Fruit fly (Drosophila melanogaster) whole organism, wandering third instar larva: Measurements from ENCODE around the gene CG15249.

Experiments
- Abd-B ChIP-seq: fragments of >200 bp; optimal IDR thresholded peaks from 2 replicates; lab custom pipeline; 2017; ENCODE audit warnings: missing biosample characterization, missing genetic modification characterization
- CG32264 ChIP-seq: fragments of 200-800 bp; sonication (Bioruptor generic); optimal IDR thresholded peaks from 2 replicates; lab custom pipeline; 2016; ENCODE audit warnings: missing biosample characterization, missing genetic modification characterization
- CG9705 ChIP-seq: fragments of 200-800 bp; sonication (Bioruptor generic); optimal IDR thresholded peaks from 2 replicates; lab custom pipeline; 2018; ENCODE audit warnings: missing biosample characterization, mild to moderate bottlenecking, missing genetic modification characterization
- CrebA ChIP-seq: fragments of 200-800 bp; sonication (Bioruptor generic); optimal IDR thresholded peaks from 2 replicates; lab custom pipeline; 2016; ENCODE audit warnings: missing biosample characterization, mild to moderate bottlenecking, missing genetic modification characterization, borderline replicate concordance
- Dif ChIP-seq: fragments of 200-275, 200-300 bp; sonication (Bioruptor generic); optimal IDR thresholded peaks from 2 replicates; lab custom pipeline; 2018; ENCODE audit warnings: missing biosample characterization, missing genetic modification characterization; ENCODE audit not compliant: partially characterized antibody
- GATAd ChIP-seq: sonication (Bioruptor generic); optimal IDR thresholded peaks from 2 replicates; lab custom pipeline; 2016; ENCODE audit warnings: missing biosample characterization, missing genetic modification characterization
- HLH106 ChIP-seq: fragments of 200-800 bp; optimal IDR thresholded peaks from 3 replicates; lab custom pipeline; 2019; ENCODE audit warnings: missing biosample characterization, mild to moderate bottlenecking, missing genetic modification characterization, moderate library complexity
- Hnf4 ChIP-seq: fragments of 200-800 bp; sonication (Bioruptor generic); optimal IDR thresholded peaks from 2 replicates; lab custom pipeline; 2016; ENCODE audit warnings: missing biosample characterization, mild to moderate bottlenecking, missing genetic modification characterization
- Hr78 ChIP-seq: fragments of >200 bp; optimal IDR thresholded peaks from 2 replicates; lab custom pipeline; 2017; ENCODE audit warnings: missing biosample characterization, missing genetic modification characterization
- Hr83 ChIP-seq: fragments of 200-300 bp; sonication (Bioruptor generic); optimal IDR thresholded peaks from 2 replicates; lab custom pipeline; 2016; ENCODE audit warnings: missing biosample characterization, mild to moderate bottlenecking, missing genetic modification characterization, moderate library complexity; ENCODE audit not compliant: poor library complexity, severe bottlenecking
- Jra ChIP-seq: sonication (Bioruptor generic); optimal IDR thresholded peaks from 2 replicates; lab custom pipeline; 2016; ENCODE audit warnings: missing biosample characterization, missing genetic modification characterization
- Mio ChIP-seq: sonication (Bioruptor generic); optimal IDR thresholded peaks from 2 replicates; lab custom pipeline; 2016; ENCODE audit warnings: missing biosample characterization, missing genetic modification characterization
- Myc ChIP-seq: fragments of >200 bp; optimal IDR thresholded peaks from 2 replicates; lab custom pipeline; 2017
- N ChIP-seq: fragments of >200 bp; optimal IDR thresholded peaks from 2 replicates; lab custom pipeline; 2018; ENCODE audit warnings: missing biosample characterization, missing external identifiers, missing genetic modification characterization
- OdsH ChIP-seq: fragments of 200-800 bp; sonication (Bioruptor generic); optimal IDR thresholded peaks from 2 replicates; lab custom pipeline; 2016; ENCODE audit warnings: missing biosample characterization, mild to moderate bottlenecking, missing genetic modification characterization
- Rel ChIP-seq, 2 experiments: fragments of 200-800 bp; sonication (Bioruptor generic) in 1 of 2; optimal IDR thresholded peaks; 2 replicates in 1 of 2; 3 replicates in 1 of 2; lab custom pipeline; 2016 to 2019; ENCODE audit warnings: mild to moderate bottlenecking in 2 of 2, missing biosample characterization in 2 of 2, missing genetic modification characterization in 2 of 2, moderate library complexity in 1 of 2
- Sp1 ChIP-seq: fragments of 200-800 bp; sonication (Bioruptor generic); optimal IDR thresholded peaks from 3 replicates; lab custom pipeline; 2019; ENCODE audit warnings: missing biosample characterization, mild to moderate bottlenecking, missing genetic modification characterization, moderate library complexity
- Vsx2 ChIP-seq: fragments of 200-300, 225-300 bp; sonication (Bioruptor generic); optimal IDR thresholded peaks from 2 replicates; lab custom pipeline; 2018; ENCODE audit warnings: missing biosample characterization, missing genetic modification characterization; ENCODE audit not compliant: partially characterized antibody
- br ChIP-seq: fragments of 200-800 bp; sonication (Bioruptor generic); optimal IDR thresholded peaks from 2 replicates; lab custom pipeline; 2016; ENCODE audit warnings: missing biosample characterization, missing genetic modification characterization
- brk ChIP-seq: fragments of 200-800 bp; sonication (Bioruptor generic); optimal IDR thresholded peaks from 2 replicates; lab custom pipeline; 2016; ENCODE audit warnings: missing biosample characterization, mild to moderate bottlenecking, missing genetic modification characterization
- dl ChIP-seq, 2 experiments: fragments of 175-275, 200-275 bp in 1 of 2; fragments of 200-275 bp in 1 of 2; sonication (Bioruptor generic); optimal IDR thresholded peaks; lab custom pipeline; 2018; ENCODE audit warnings: mild to moderate bottlenecking in 2 of 2, missing biosample characterization in 2 of 2, missing genetic modification characterization in 2 of 2, moderate library complexity in 2 of 2; ENCODE audit not compliant: partially characterized antibody in 2 of 2, insufficient read depth in 1 of 2
- dmrt93B ChIP-seq: fragments of 200-800 bp; sonication (Bioruptor generic); optimal IDR thresholded peaks from 2 replicates; lab custom pipeline; 2018; ENCODE audit warnings: missing biosample characterization, mild to moderate bottlenecking, missing genetic modification characterization
- dsf ChIP-seq: sonication (Bioruptor generic); optimal IDR thresholded peaks from 2 replicates; lab custom pipeline; 2016; ENCODE audit warnings: missing biosample characterization, missing genetic modification characterization, borderline replicate concordance
- ey ChIP-seq: fragments of 200-800 bp; sonication (Bioruptor generic); optimal IDR thresholded peaks from 2 replicates; lab custom pipeline; 2016; ENCODE audit warnings: missing biosample characterization, missing genetic modification characterization
- foxo ChIP-seq, 2 experiments: fragments of 200-800 bp; sonication (Bioruptor generic); optimal IDR thresholded peaks; 2 replicates in 1 of 2; 3 replicates in 1 of 2; lab custom pipeline; 2016 to 2017; ENCODE audit warnings: missing biosample characterization in 2 of 2, missing genetic modification characterization in 2 of 2
- fru ChIP-seq: fragments of 200-800 bp; sonication (Bioruptor generic); optimal IDR thresholded peaks from 3 replicates; lab custom pipeline; 2016; ENCODE audit warnings: missing biosample characterization, mild to moderate bottlenecking, missing genetic modification characterization
- h ChIP-seq: fragments of 200-800 bp; sonication (Bioruptor generic); optimal IDR thresholded peaks from 3 replicates; lab custom pipeline; 2016; ENCODE audit warnings: missing biosample characterization, mild to moderate bottlenecking, missing genetic modification characterization
- jim ChIP-seq: fragments of 175-275, 200-325 bp; sonication (Bioruptor generic); optimal IDR thresholded peaks from 2 replicates; lab custom pipeline; 2016; ENCODE audit warnings: missing biosample characterization, mild to moderate bottlenecking, missing genetic modification characterization
- pan ChIP-seq: fragments of >200 bp; optimal IDR thresholded peaks from 2 replicates; lab custom pipeline; 2017
- psq ChIP-seq: fragments of 200-800 bp; sonication (Bioruptor generic); optimal IDR thresholded peaks from 3 replicates; lab custom pipeline; 2017; ENCODE audit warnings: missing biosample characterization, mild to moderate bottlenecking, missing genetic modification characterization, moderate library complexity
- rgr ChIP-seq: fragments of 200-800 bp; sonication (Bioruptor generic); optimal IDR thresholded peaks from 3 replicates; lab custom pipeline; 2016; ENCODE audit warnings: missing biosample characterization, mild to moderate bottlenecking, missing genetic modification characterization
- sage ChIP-seq: fragments of 200-800 bp; sonication (Bioruptor generic); optimal IDR thresholded peaks from 2 replicates; lab custom pipeline; 2016; ENCODE audit warnings: missing biosample characterization, mild to moderate bottlenecking, missing genetic modification characterization
- sv ChIP-seq: fragments of 200-800 bp; sonication (Bioruptor generic); optimal IDR thresholded peaks from 3 replicates; lab custom pipeline; 2016; ENCODE audit warnings: missing biosample characterization, missing genetic modification characterization
- tai ChIP-seq: sonication (Bioruptor generic); optimal IDR thresholded peaks from 2 replicates; lab custom pipeline; 2016; ENCODE audit warnings: missing biosample characterization, missing genetic modification characterization
- usp ChIP-seq: fragments of >200 bp; optimal IDR thresholded peaks from 2 replicates; lab custom pipeline; 2017; ENCODE audit warnings: missing biosample characterization, missing genetic modification characterization
- woc ChIP-seq: sonication (Bioruptor generic); optimal IDR thresholded peaks from 2 replicates; lab custom pipeline; 2016; ENCODE audit warnings: missing biosample characterization, mild to moderate bottlenecking, missing genetic modification characterization

Gene CG15249

DNA sequence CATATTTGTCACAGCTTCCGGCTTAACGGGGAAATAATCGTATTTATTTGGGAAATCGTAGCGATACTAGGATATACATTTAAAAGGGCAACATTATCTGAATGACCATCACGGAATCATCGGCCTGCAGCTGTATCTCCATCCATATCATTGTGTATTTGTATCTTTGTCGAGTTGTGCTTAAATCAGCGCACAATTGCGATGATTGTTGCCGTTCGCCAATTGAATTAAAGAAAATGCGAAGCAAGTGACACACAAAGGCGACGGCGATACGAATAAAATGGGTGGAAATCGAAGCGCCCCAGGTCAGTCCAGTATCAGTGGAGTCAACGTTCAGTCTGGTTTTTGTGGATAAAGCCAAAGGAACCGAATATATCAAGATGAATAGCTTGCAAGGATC is 19.8 kb downstream of the CG15249 start, which contains the start of gene CG9686:
TSS of gene CG9686 (plus strand) at position 301 of the 400 bp plus-strand sequence.
- no peak for TF ChIP-seq CG9705 (GFP tag; lab: Kevin White, UChicago)
- TF ChIP-seq foxo (GFP tag; optimal IDR thresholded peaks at IDR 0.05; lab: Kevin White, UChicago): no peak
- no peak for TF ChIP-seq fru (GFP tag; lab: Kevin White, UChicago)
- TF ChIP-seq sage (GFP tag; lab: Kevin White, UChicago): no peak
- TF ChIP-seq HLH106 (tag; lab: Kevin White, UChicago): no peak
- TF ChIP-seq Dif (GFP tag; lab: Kevin White, UChicago): no peak
- no peak for TF ChIP-seq brk (GFP tag; lab: Kevin White, UChicago)
- TF ChIP-seq psq (GFP tag; lab: Kevin White, UChicago): no peak
- TF ChIP-seq Jra (GFP tag; lab: Kevin White, UChicago): no peak
- no peak for TF ChIP-seq pan (lab: Kevin White, UChicago)
- TF ChIP-seq OdsH (GFP tag; lab: Kevin White, UChicago): no peak
- no peak for TF ChIP-seq GATAd (GFP tag; lab: Kevin White, UChicago)
- no peak for TF ChIP-seq Hr78 (GFP tag; lab: Kevin White, UChicago)
- TF ChIP-seq br: no peak
- no peak for TF ChIP-seq ey
- no peak for TF ChIP-seq usp
- TF ChIP-seq sv (GFP tag; lab: Kevin White, UChicago): no peak
- TF ChIP-seq CG32264 (GFP tag; lab: Kevin White, UChicago): no peak
- TF ChIP-seq rgr: no peak
- TF ChIP-seq dmrt93B (GFP tag; lab: Kevin White, UChicago): no peak

DNA sequence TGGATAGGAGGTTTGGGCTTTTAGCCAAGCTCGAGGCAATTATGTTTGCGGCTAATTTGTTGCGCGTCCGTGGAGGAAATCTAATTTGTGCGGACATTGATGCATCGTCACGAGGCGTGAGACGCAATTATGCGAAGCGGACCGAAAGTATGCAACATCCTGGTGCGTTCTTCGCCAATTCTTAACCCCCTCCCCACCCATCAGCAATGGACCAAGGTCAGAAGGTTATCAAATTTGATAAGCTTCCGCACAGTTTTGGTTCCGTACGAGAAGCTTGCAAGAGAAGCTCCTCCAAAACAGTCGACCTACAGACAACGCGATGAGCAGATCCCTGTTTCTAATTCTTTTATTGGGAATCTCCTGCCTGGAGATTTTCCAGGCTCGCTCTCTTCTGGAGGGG is 21.3 kb downstream of the CG15249 start, which contains the start of gene CG1468:
TSS of gene CG1468 (plus strand) at position 298 of the 400 bp plus-strand sequence.
- no peak for TF ChIP-seq Hnf4 (GFP tag; lab: Kevin White, UChicago)
- TF ChIP-seq Myc (lab: Kevin White, UChicago): peak; percentile 17
- no peak for TF ChIP-seq tai (GFP tag; lab: Kevin White, UChicago)
- TF ChIP-seq ey: no peak
- TF ChIP-seq Jra (GFP tag; lab: Kevin White, UChicago): no peak
- TF ChIP-seq, all 38 proteins: peak for 1

DNA sequence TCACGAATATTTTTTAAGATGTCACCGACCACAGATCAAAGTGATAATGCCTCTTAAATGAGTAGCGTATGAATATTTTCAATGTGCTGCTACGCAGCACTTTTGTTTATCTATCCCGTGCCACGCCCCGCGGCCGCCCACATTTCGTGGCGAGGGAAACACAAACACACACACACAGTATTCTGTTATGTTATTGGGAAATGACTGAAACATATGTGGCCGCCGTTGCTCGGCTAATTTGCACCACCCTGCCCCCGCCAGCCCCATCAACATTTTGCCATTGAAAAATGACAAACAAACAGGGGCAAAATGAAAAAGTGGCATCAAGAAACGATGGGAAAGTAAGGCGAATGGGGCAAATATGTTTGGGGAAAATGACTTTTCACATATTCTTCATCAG is 22.1 kb downstream of the CG15249 start:
- TF ChIP-seq Dif (GFP tag; lab: Kevin White, UChicago) (no peak), psq (GFP tag; lab: Kevin White, UChicago) (no peak), jim (GFP tag; lab: Kevin White, UChicago) (no peak), tai (GFP tag; lab: Kevin White, UChicago) (no peak), dsf (GFP tag; lab: Kevin White, UChicago) (no peak), OdsH (GFP tag; lab: Kevin White, UChicago) (no peak), GATAd (GFP tag; lab: Kevin White, UChicago) (no peak), ey (no peak), N (no peak), Hr78 (GFP tag; lab: Kevin White, UChicago) (no peak), CrebA (GFP tag; lab: Kevin White, UChicago) (no peak)

DNA sequence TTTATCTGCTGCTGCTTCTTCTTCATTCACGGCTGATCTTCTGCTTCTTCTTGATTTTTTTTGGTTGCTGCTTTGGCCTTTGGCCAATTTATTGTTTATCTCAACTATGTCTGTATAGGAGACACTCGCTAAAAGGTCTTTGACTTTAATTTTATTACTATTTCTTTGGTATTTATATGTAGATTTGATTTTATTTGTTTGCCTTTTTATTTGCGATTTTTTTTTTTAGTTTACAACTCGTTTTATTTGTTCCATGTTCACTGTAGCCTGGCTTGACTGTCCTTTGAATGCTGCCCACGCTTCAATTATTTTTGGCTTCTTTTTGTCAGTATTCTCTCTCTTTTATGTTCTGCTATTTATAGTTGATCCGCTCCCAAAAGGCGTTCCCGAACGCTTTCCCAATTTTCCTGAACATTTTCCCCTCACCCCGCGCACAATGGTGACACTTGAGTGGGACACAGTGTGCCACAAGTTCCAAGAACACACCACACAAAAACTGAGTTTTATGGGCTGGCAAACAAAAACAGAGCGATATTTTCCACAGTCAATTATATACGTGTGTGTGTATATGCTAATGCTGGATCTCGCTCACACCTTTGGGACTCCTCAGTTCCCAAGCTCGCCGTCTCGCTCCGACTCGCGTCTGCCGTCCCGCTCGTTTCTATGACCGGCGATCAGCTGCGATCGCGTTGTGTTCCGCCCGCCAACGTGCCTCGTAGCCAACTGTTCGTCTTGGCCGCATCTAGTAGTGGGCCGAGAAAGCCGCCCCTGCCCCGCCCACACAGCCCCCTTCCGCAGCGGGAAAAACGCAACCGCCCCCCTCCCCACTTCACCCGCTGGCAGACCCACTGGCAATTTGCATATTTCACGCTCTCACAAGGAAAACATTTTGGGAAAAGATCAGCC is 23.2 kb downstream of the CG15249 start, which contains the start of gene CG15247:
TSS of gene CG15247 (minus strand) at position 725 of the 906 bp plus-strand sequence.
- TF ChIP-seq OdsH (GFP tag; lab: Kevin White, UChicago) (peak; percentile 14), Jra (GFP tag; lab: Kevin White, UChicago) (no peak), dsf (GFP tag; lab: Kevin White, UChicago) (no peak), HLH106 (tag; lab: Kevin White, UChicago) (peak; percentile 12), Abd-B (no peak), Myc (lab: Kevin White, UChicago) (no peak), GATAd (GFP tag; lab: Kevin White, UChicago) (no peak), Hr78 (GFP tag; lab: Kevin White, UChicago) (no peak), jim (GFP tag; lab: Kevin White, UChicago) (no peak), fru (GFP tag; lab: Kevin White, UChicago) (peak; percentile 20), psq (GFP tag; lab: Kevin White, UChicago) (no peak), br (peak; percentile 16), tai (GFP tag; lab: Kevin White, UChicago) (no peak), Mio (GFP tag; lab: Kevin White, UChicago) (no peak), Vsx2 (GFP tag; lab: Kevin White, UChicago) (no peak), Dif (GFP tag; lab: Kevin White, UChicago) (no peak), sv (GFP tag; lab: Kevin White, UChicago) (peak; percentile 18), CG32264 (GFP tag; lab: Kevin White, UChicago) (no peak), woc (GFP tag; lab: Kevin White, UChicago) (no peak), ey (peak; percentile 17), N (no peak), usp (no peak), Hr83 (GFP tag; lab: Kevin White, UChicago) (no peak), h (GFP tag; lab: Kevin White, UChicago) (peak; percentile 26), Sp1 (no peak), rgr (peak; percentile 20), CrebA (GFP tag; lab: Kevin White, UChicago) (no peak), dl (GFP tag; optimal IDR thresholded peaks at IDR 0.05; lab: Kevin White, UChicago; ENCODE audit: insufficient read depth in 1 of 2, partially characterized antibody in 2 of 2) (no peak), Rel (GFP tag; optimal IDR thresholded peaks at IDR 0.05; lab: Kevin White, UChicago) (no peak), Rel (tag; optimal IDR thresholded peaks at IDR 0.05; lab: Kevin White, UChicago) (no peak), CG9705 (GFP tag; lab: Kevin White, UChicago) (no peak)
